Worm (Caenorhabditis elegans) whole organism, midembryonic: ENCODE data around the gene F35C5.3.

ENCODE experiments used
- flt-1 ChIP-seq: fragments of 200-800 bp; sonication (Bioruptor generic); IDR thresholded peaks from 2 replicates; pipeline ENCODE4 v1.3.6; 2022; ENCODE audit warnings: missing genetic modification characterization, missing compliant biosample characterization
- klf-2 ChIP-seq: fragments of 200-800 bp; sonication (Bioruptor generic); conservative IDR thresholded peaks from 2 replicates; pipeline ENCODE4 v1.3.6; 2022; ENCODE audit warnings: missing genetic modification reagents, missing genetic modification characterization, missing compliant biosample characterization
- med-1 ChIP-seq: sonication (generic microtip); optimal IDR thresholded peaks from 2 replicates; lab custom pipeline; 2017; ENCODE audit warnings: missing genetic modification characterization, mild to moderate bottlenecking, missing compliant biosample characterization, antibody characterized with exemption, missing genetic modification reagents; ENCODE audit not compliant: insufficient read depth
- ztf-29 ChIP-seq: fragments of 200-800 bp; sonication (Bioruptor generic); IDR thresholded peaks from 2 replicates; pipeline ENCODE4 v1.3.6; 2022; ENCODE audit warnings: missing genetic modification reagents, missing genetic modification characterization, missing compliant biosample characterization

DNA sequence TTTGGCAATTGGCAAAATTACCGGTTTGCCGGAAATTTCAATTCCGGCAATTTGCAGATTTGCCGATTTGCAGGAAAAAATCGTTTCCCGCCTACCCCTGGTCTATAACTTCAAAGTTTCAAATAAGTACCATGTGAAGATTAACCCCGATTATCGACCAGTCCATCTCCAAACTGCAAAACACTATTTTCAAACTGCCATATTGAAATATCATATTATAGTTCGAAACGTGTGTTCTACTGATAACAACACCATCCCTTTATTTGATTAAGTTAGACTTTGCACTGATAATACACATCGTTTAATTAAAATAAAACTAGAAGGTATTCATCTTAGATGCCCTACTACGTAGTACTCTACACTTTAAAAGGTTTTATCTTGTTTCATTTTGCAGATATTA lies 41.6 kb downstream of the F35C5.3 start:
- no peak for TF ChIP-seq med-1
- TF ChIP-seq klf-2 (GFP tag; lab: Robert Waterston, UW) = no peak
- TF ChIP-seq ztf-29 = no peak
- TF ChIP-seq flt-1 (GFP tag; lab: Robert Waterston, UW) = no peak
